Fruit fly (Drosophila melanogaster): Measurements from ENCODE around the gene eIF4EHP.
A peak's percentile ranks its signal among the peaks of the same experiment; 100 is the strongest.

The eIF4EHP gene

dm6 chr3R:24037538-24038265 is 71.1 kb downstream of the eIF4EHP start, which contains the start of gene spas (continued):
- TF ChIP-seq gcm (GFP tag; optimal IDR thresholded peaks at IDR 0.05): peak; percentile 29
- TF ChIP-seq jigr1 (GFP tag; IDR thresholded peaks at IDR 0.05): no peak; the same call in 2 of the 3 replicates
- peak; percentile 72; the same call in 2 of the 3 replicates for TF ChIP-seq Dbx (GFP tag; IDR thresholded peaks at IDR 0.05)
- TF ChIP-seq CG11247 (GFP tag; IDR thresholded peaks at IDR 0.05): peak; percentile 53
- peak; percentile 97 for TF ChIP-seq knrl (GFP tag; IDR thresholded peaks at IDR 0.05; ENCODE audit: partially characterized antibody)
- TF ChIP-seq CG11085 (GFP tag; IDR thresholded peaks at IDR 0.05): peak; percentile 44; the same call in 1 of the 2 replicates
- peak; percentile 54 for TF ChIP-seq CG1602 (GFP tag; optimal IDR thresholded peaks at IDR 0.05)
- TF ChIP-seq abd-A (tag; optimal IDR thresholded peaks at IDR 0.05): no peak
- 0 out of 3 replicates have a peak, but pooled peaks have one; percentile 26 for TF ChIP-seq CG2199 (GFP tag; IDR thresholded peaks at IDR 0.05)
- TF ChIP-seq CG12391 (tag; optimal IDR thresholded peaks at IDR 0.05): peak; percentile 81
- TF ChIP-seq CG7271 (tag; optimal IDR thresholded peaks at IDR 0.05): peak; percentile 21
- TF ChIP-seq D19A (tag; optimal IDR thresholded peaks at IDR 0.05): no peak
- TF ChIP-seq CG6683 (GFP tag; optimal IDR thresholded peaks at IDR 0.05): no peak
- peak; percentile 82 for TF ChIP-seq CG11456 (GFP tag; IDR thresholded peaks at IDR 0.05)
- no peak for TF ChIP-seq yki (optimal IDR thresholded peaks at IDR 0.05)
- TF ChIP-seq CG8924 (tag; optimal IDR thresholded peaks at IDR 0.05): peak; percentile 46
- TF ChIP-seq CG9817 (tag; optimal IDR thresholded peaks at IDR 0.05): peak; percentile 67
- peak; percentile 95 for TF ChIP-seq CG6791 (GFP tag; IDR thresholded peaks at IDR 0.05; ENCODE audit: partially characterized antibody)
- TF ChIP-seq CG32532 (GFP tag; IDR thresholded peaks at IDR 0.05): peak; percentile 76
- TF ChIP-seq CG12744 (GFP tag; optimal IDR thresholded peaks at IDR 0.05): peak; percentile 34
- no peak for TF ChIP-seq CG5180 (GFP tag; optimal IDR thresholded peaks at IDR 0.05)
- peak; percentile 54 for TF ChIP-seq Meics (GFP tag; optimal IDR thresholded peaks at IDR 0.05)
- TF ChIP-seq CG9876 (GFP tag; optimal IDR thresholded peaks at IDR 0.05): peak; percentile 31
- peak; percentile 83 for TF ChIP-seq HLH54F (GFP tag; optimal IDR thresholded peaks at IDR 0.05)
- TF ChIP-seq C15 (GFP tag; IDR thresholded peaks at IDR 0.05): 0 out of 3 replicates have a peak, but pooled peaks have one; percentile 37
- TF ChIP-seq Tbp (GFP tag; optimal IDR thresholded peaks at IDR 0.05): no peak
- peak; percentile 59 for TF ChIP-seq zen (tag; optimal IDR thresholded peaks at IDR 0.05)
- peak; percentile 81 for TF ChIP-seq CG16815 (GFP tag; optimal IDR thresholded peaks at IDR 0.05)
- TF ChIP-seq CG13775 (GFP tag; optimal IDR thresholded peaks at IDR 0.05): peak; percentile 87

DNA sequence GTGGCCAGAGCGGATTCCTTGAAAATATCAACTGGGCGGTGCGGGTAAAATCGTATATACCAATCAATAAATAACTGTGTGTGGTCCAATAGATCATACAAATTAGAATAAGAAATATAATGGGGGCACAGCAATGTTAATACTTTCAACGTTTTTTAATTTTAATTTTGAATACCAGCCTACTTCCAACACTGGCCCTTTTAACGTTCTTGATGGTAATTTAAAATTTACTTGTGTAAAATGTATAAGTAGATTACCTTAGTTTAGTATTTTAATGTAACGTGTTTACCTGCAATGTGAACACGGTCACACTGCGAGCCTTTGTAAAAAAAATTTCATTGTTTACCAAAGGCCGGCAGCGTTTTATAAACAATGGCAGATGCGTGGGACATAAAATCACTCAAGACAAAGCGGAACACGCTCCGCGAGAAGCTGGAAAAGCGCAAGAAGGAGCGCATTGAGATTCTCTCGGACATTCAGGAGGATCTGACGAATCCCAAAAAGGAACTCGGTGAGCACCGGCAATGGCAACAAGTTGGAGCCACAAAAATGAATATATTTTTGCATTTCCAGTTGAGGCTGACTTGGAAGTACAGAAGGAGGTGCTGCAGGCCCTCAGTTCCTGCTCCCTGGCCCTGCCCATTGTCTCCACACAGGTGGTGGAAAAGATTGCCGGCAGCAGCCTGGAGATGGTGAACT is 76.8 kb downstream of the eIF4EHP start, which contains the start of the genes KrT95D and Mettl3:
Gene KrT95D, minus strand, starts transcription at position 3 of the 699 bp plus-strand sequence.
Gene Mettl3, plus strand, starts transcription at position 333 of the 699 bp plus-strand sequence.
- TF ChIP-seq onecut (GFP tag; IDR thresholded peaks at IDR 0.05) (peak; percentile 21; the same call in 1 of the 2 replicates), CG1792 (GFP tag; optimal IDR thresholded peaks at IDR 0.05) (peak; percentile 6), sob (GFP tag; IDR thresholded peaks at IDR 0.05) (0 out of 2 replicates have a peak, but pooled peaks have one; percentile 47), eyg (GFP tag; optimal IDR thresholded peaks at IDR 0.05) (no peak), Ets97D (GFP tag; optimal IDR thresholded peaks at IDR 0.05) (peak; percentile 77), lola (GFP tag; optimal IDR thresholded peaks at IDR 0.05) (peak in 1 of 3 experiments; percentile 19), fu2 (GFP tag; optimal IDR thresholded peaks at IDR 0.05) (no peak), jumu (GFP tag; optimal IDR thresholded peaks at IDR 0.05) (no peak), sd (tag; optimal IDR thresholded peaks at IDR 0.05) (peak; percentile 34), trem (tag; optimal IDR thresholded peaks at IDR 0.05) (peak; percentile 73), CG4854 (GFP tag; optimal IDR thresholded peaks at IDR 0.05) (no peak), kni (GFP tag; optimal IDR thresholded peaks at IDR 0.05) (peak; percentile 11), Dll (GFP tag; IDR thresholded peaks at IDR 0.05; ENCODE audit: partially characterized antibody) (no peak), schlank (tag; optimal IDR thresholded peaks at IDR 0.05) (no peak), vvl (GFP tag; IDR thresholded peaks at IDR 0.05) (peak; percentile 42; the same call in 1 of the 2 replicates), jing (GFP tag; optimal IDR thresholded peaks at IDR 0.05) (no peak), CG8359 (GFP tag; optimal IDR thresholded peaks at IDR 0.05; ENCODE audit: borderline replicate concordance) (no peak), Awh (GFP tag; IDR thresholded peaks at IDR 0.05) (no peak), CG17802 (tag; optimal IDR thresholded peaks at IDR 0.05) (no peak), da (GFP tag; optimal IDR thresholded peaks at IDR 0.05) (no peak)
